Fruit fly (Drosophila melanogaster): ENCODE data around the gene CG6125.

Gene CG6125

DNA sequence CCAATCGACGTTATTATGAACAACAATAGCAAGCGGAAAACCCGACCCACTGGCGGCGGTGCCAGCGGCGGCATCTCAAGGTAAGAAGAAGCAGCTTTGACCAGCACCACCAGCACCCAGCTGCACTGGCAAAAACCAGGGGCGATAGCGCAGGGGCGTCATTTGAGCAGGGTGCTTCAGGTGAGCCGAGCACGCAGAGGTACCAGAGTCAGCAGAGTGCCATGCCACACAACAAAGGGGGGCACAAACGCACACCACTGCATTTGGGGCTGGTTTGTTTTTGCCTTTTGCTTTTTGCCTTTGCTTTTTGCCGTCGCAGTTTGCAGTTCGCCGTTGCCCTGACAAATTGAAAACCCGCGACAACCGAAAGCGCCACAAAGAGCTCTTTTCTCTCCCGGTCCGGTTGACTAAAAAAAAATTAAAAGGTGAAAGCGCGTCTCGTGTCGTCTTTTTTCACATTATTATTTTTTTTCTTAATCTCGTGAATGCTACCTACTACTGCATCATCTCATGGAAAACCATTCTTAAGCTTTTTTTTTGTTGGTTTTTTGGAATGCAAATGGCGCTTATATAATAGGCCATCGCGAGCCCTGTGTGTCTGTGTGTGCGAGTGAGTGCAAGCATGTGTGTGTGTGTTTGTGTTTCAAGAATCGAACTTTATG is 2.4 kb upstream of the CG6125 start (continued):
- TF ChIP-seq Pdp1 (GFP tag; optimal IDR thresholded peaks at IDR 0.05) (peak in 1 of 2 experiments; percentile 93), Hsf (GFP tag; optimal IDR thresholded peaks at IDR 0.05) (no peak), grau (tag; optimal IDR thresholded peaks at IDR 0.05) (no peak), Antp (GFP tag; optimal IDR thresholded peaks at IDR 0.05) (peak; percentile 12), gcm2 (GFP tag; optimal IDR thresholded peaks at IDR 0.05) (no peak), CG17385 (GFP tag; optimal IDR thresholded peaks at IDR 0.05) (peak; percentile 37), CG2199 (GFP tag; IDR thresholded peaks at IDR 0.05) (no peak), CG10431 (GFP tag; optimal IDR thresholded peaks at IDR 0.05) (peak; percentile 22), zfh1 (GFP tag; IDR thresholded peaks at IDR 0.05) (peak; percentile 36; the same call in 1 of the 3 replicates), CG5953 (GFP tag; IDR thresholded peaks at IDR 0.05) (0 out of 2 replicates have a peak, but pooled peaks have one; percentile 8), CG32532 (GFP tag; IDR thresholded peaks at IDR 0.05) (0 out of 2 replicates have a peak, but pooled peaks have one; percentile 17), sens (GFP tag) (peak; percentile 2), NC2α (GFP tag; optimal IDR thresholded peaks at IDR 0.05) (no peak), gce (GFP tag; IDR thresholded peaks at IDR 0.05) (0 out of 3 replicates have a peak, but pooled peaks have one; percentile 6), HHEX (GFP tag; optimal IDR thresholded peaks at IDR 0.05) (no peak), ERR (GFP tag; optimal IDR thresholded peaks at IDR 0.05) (no peak), dati (GFP tag; IDR thresholded peaks at IDR 0.05) (0 out of 2 replicates have a peak, but pooled peaks have one; percentile 16)

DNA sequence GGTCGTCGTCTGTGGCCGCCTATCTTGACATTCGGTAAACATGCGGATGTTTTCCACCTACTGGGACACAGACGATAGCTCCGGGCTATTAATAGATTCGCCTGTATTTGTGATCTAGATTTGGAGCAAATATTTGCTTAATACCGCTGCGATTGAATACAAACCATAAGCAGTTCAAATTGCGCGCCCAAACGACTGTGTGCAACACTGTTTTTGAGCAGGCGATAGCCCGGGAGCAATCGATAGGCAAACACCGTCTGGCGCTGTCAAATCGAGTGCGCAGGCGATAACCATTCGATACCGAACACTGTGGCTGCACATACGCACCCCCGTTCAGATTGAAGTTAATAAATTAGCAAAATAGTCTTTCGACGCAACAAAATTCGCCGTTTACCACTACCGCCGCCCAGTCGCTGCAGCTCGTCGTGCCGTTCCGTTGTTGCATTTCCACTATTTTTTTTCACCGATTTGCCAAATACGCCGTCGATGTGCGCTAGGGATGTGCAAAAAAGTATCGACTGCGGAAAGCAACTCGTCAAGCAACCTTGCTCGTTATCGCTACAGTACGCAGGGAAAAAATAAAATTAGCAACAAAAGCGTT is 1.4 kb upstream of the CG6125 start, which contains the start of gene Atx2:
Atx2 (plus strand) TSS at position 293 of the 601 bp plus-strand sequence.
- no peak for TF ChIP-seq ham (GFP tag; IDR thresholded peaks at IDR 0.05)
- TF ChIP-seq Adf1 (GFP tag; IDR thresholded peaks at IDR 0.05) = peak; percentile 42
- no peak for TF ChIP-seq CG10565 (GFP tag; optimal IDR thresholded peaks at IDR 0.05)
- TF ChIP-seq Rfx (GFP tag; IDR thresholded peaks at IDR 0.05) = peak; percentile 65; the same call in 1 of the 2 replicates
- no peak for TF ChIP-seq CG1832 (GFP tag; optimal IDR thresholded peaks at IDR 0.05)
- TF ChIP-seq Hr51 (GFP tag; optimal IDR thresholded peaks at IDR 0.05) = peak in 1 of 2 experiments; percentile 51
- peak; percentile 49 for TF ChIP-seq vfl (GFP tag; optimal IDR thresholded peaks at IDR 0.05)
- TF ChIP-seq org-1 (GFP tag; optimal IDR thresholded peaks at IDR 0.05) = no peak
- no peak for TF ChIP-seq nom (GFP tag; optimal IDR thresholded peaks at IDR 0.05)
- TF ChIP-seq gt (GFP tag; IDR thresholded peaks at IDR 0.05) = no peak
- no peak for TF ChIP-seq CG2889 (GFP tag; IDR thresholded peaks at IDR 0.05)
- TF ChIP-seq ato (GFP tag; IDR thresholded peaks at IDR 0.05; ENCODE audit: partially characterized antibody) = peak; percentile 97
- TF ChIP-seq CG1603 (tag; optimal IDR thresholded peaks at IDR 0.05) = peak; percentile 76
- TF ChIP-seq nerfin-1 (tag; optimal IDR thresholded peaks at IDR 0.05) = peak; percentile 7
- peak; percentile 92 for TF ChIP-seq CG13287 (GFP tag; IDR thresholded peaks at IDR 0.05; ENCODE audit: partially characterized antibody)
- no peak for TF ChIP-seq Trl (optimal IDR thresholded peaks at IDR 0.05)
- peak; percentile 24 for TF ChIP-seq Trl (GFP tag; optimal IDR thresholded peaks at IDR 0.05)
- peak; percentile 24 for TF ChIP-seq Bteb2 (GFP tag; optimal IDR thresholded peaks at IDR 0.05)
- TF ChIP-seq nerfin-2 (GFP tag; IDR thresholded peaks at IDR 0.05; ENCODE audit: partially characterized antibody) = peak; percentile 88
- no peak for TF ChIP-seq GATAe (GFP tag; conservative IDR thresholded peaks at IDR 0.05)
- peak; percentile 8 for TF ChIP-seq ATbp (GFP tag; optimal IDR thresholded peaks at IDR 0.05)
- TF ChIP-seq Fer1 (GFP tag; optimal IDR thresholded peaks at IDR 0.05) = peak; percentile 18
- peak; percentile 21 for TF ChIP-seq CG32532 (GFP tag; IDR thresholded peaks at IDR 0.05)
- no peak for TF ChIP-seq dati (GFP tag; IDR thresholded peaks at IDR 0.05)
- TF ChIP-seq zfh1 (GFP tag; IDR thresholded peaks at IDR 0.05) = peak; percentile 58; the same call in 2 of the 3 replicates
- peak; percentile 96 for TF ChIP-seq CG10267 (tag; optimal IDR thresholded peaks at IDR 0.05)
- TF ChIP-seq CG8924 (tag; optimal IDR thresholded peaks at IDR 0.05) = peak; percentile 18
- no peak for TF ChIP-seq CG10321 (GFP tag; IDR thresholded peaks at IDR 0.05)
- peak; percentile 13 for TF ChIP-seq CG7987 (GFP tag; optimal IDR thresholded peaks at IDR 0.05)
- no peak for TF ChIP-seq fd96Cb (tag; optimal IDR thresholded peaks at IDR 0.05)
- peak; percentile 26 for TF ChIP-seq CG10366 (GFP tag; IDR thresholded peaks at IDR 0.05)
- TF ChIP-seq Sox102F (GFP tag; optimal IDR thresholded peaks at IDR 0.05) = no peak
- TF ChIP-seq CG5245 (GFP tag; optimal IDR thresholded peaks at IDR 0.05) = no peak
- TF ChIP-seq MBD-R2 (GFP tag; IDR thresholded peaks at IDR 0.05) = peak; percentile 64

Measured in whole organism, embryonic.